Fruit fly (Drosophila melanogaster): Measurements from ENCODE around the gene Daxx.

Gene Daxx

dm6 chr2L:6455032-6455954, 25.4 kb upstream of the Daxx start, which contains the start of gene retm (continued):
- TF ChIP-seq kah (GFP tag; optimal IDR thresholded peaks at IDR 0.05) = no peak
- no peak for TF ChIP-seq Dfd (GFP tag; optimal IDR thresholded peaks at IDR 0.05)
- no peak for TF ChIP-seq Sry-β (GFP tag; optimal IDR thresholded peaks at IDR 0.05)
- TF ChIP-seq gsb (GFP tag; IDR thresholded peaks at IDR 0.05) = no peak
- TF ChIP-seq Drgx (GFP tag; IDR thresholded peaks at IDR 0.05) = no peak
- TF ChIP-seq sd (tag; optimal IDR thresholded peaks at IDR 0.05) = peak; percentile 71
- no peak for TF ChIP-seq trem (tag; optimal IDR thresholded peaks at IDR 0.05)
- no peak for TF ChIP-seq Ptx1 (GFP tag; IDR thresholded peaks at IDR 0.05)
- TF ChIP-seq dpn (GFP tag; optimal IDR thresholded peaks at IDR 0.05) = no peak
- TF ChIP-seq CG7372 (GFP tag; IDR thresholded peaks at IDR 0.05) = no peak
- TF ChIP-seq CG10565 (GFP tag; optimal IDR thresholded peaks at IDR 0.05) = no peak
- no peak for TF ChIP-seq Blimp-1 (GFP tag; optimal IDR thresholded peaks at IDR 0.05)
- no peak for TF ChIP-seq bsh (GFP tag; optimal IDR thresholded peaks at IDR 0.05)
- TF ChIP-seq btn (GFP tag; optimal IDR thresholded peaks at IDR 0.05) = no peak
- TF ChIP-seq CG34422 (GFP tag; IDR thresholded peaks at IDR 0.05) = no peak
- TF ChIP-seq zfh2 (GFP tag; optimal IDR thresholded peaks at IDR 0.05) = no peak
- TF ChIP-seq CG17385 (GFP tag; optimal IDR thresholded peaks at IDR 0.05) = no peak
- no peak for TF ChIP-seq CG12744 (GFP tag; optimal IDR thresholded peaks at IDR 0.05)
- TF ChIP-seq lmd (GFP tag; IDR thresholded peaks at IDR 0.05) = no peak
- TF ChIP-seq CG34376 (GFP tag; optimal IDR thresholded peaks at IDR 0.05) = peak; percentile 2
- no peak for TF ChIP-seq CG42726 (GFP tag; IDR thresholded peaks at IDR 0.05; ENCODE audit: partially characterized antibody)
- TF ChIP-seq Ssrp (tag; optimal IDR thresholded peaks at IDR 0.05) = peak; percentile 1
- no peak for TF ChIP-seq hb (GFP tag; IDR thresholded peaks at IDR 0.05; ENCODE audit: partially characterized antibody)
- no peak for TF ChIP-seq Poxn (GFP tag; IDR thresholded peaks at IDR 0.05)
- no peak for TF ChIP-seq Dll (GFP tag; IDR thresholded peaks at IDR 0.05; ENCODE audit: partially characterized antibody)
- no peak for TF ChIP-seq eyg (GFP tag; optimal IDR thresholded peaks at IDR 0.05)
- no peak for TF ChIP-seq D19B (GFP tag; optimal IDR thresholded peaks at IDR 0.05)
- no peak for TF ChIP-seq hth (optimal IDR thresholded peaks at IDR 0.05)
- no peak for TF ChIP-seq corto (GFP tag; optimal IDR thresholded peaks at IDR 0.05)
- TF ChIP-seq Vsx1 (GFP tag; optimal IDR thresholded peaks at IDR 0.05) = no peak
- TF ChIP-seq fd3F (GFP tag; optimal IDR thresholded peaks at IDR 0.05) = no peak
- TF ChIP-seq CG1832 (GFP tag; optimal IDR thresholded peaks at IDR 0.05) = peak; percentile 79
- no peak for TF ChIP-seq slbo (GFP tag; IDR thresholded peaks at IDR 0.05)
- no peak for TF ChIP-seq her (GFP tag; optimal IDR thresholded peaks at IDR 0.05)
- TF ChIP-seq tgo (GFP tag; IDR thresholded peaks at IDR 0.05) = no peak
- no peak for TF ChIP-seq cato (GFP tag; optimal IDR thresholded peaks at IDR 0.05; ENCODE audit: borderline replicate concordance)
- TF ChIP-seq CG6689 (GFP tag; IDR thresholded peaks at IDR 0.05) = no peak
- TF ChIP-seq tna (GFP tag; IDR thresholded peaks at IDR 0.05; ENCODE audit: partially characterized antibody) = no peak
- no peak for TF ChIP-seq ranshi (GFP tag; IDR thresholded peaks at IDR 0.05)
- TF ChIP-seq nau (GFP tag; optimal IDR thresholded peaks at IDR 0.05) = no peak
- no peak for TF ChIP-seq CG9876 (GFP tag; optimal IDR thresholded peaks at IDR 0.05)
- TF ChIP-seq CG13424 (tag; optimal IDR thresholded peaks at IDR 0.05) = no peak
- TF ChIP-seq Meics (GFP tag; optimal IDR thresholded peaks at IDR 0.05) = no peak
- TF ChIP-seq CG1603 (tag; optimal IDR thresholded peaks at IDR 0.05) = peak; percentile 10
- TF ChIP-seq CG11093 (GFP tag; IDR thresholded peaks at IDR 0.05) = no peak
- TF ChIP-seq CG1602 (GFP tag; optimal IDR thresholded peaks at IDR 0.05) = no peak
- TF ChIP-seq sob (GFP tag; IDR thresholded peaks at IDR 0.05) = peak; percentile 30; the same call in 1 of the 2 replicates
- TF ChIP-seq pb (GFP tag; optimal IDR thresholded peaks at IDR 0.05) = no peak
- TF ChIP-seq NK7.1 (GFP tag; optimal IDR thresholded peaks at IDR 0.05) = no peak

Data from whole organism, embryonic.